Worm (Caenorhabditis elegans) whole organism, L1 larva: ENCODE results near the gene gur-5.
A peak's percentile ranks its signal among the peaks of the same experiment; 100 is the strongest.

Experiments
- C16A3.4 ChIP-seq: fragments of 150-350 bp; optimal IDR thresholded peaks from 2 replicates; lab custom pipeline; 2014; ENCODE audit warnings: missing biosample characterization, missing genetic modification characterization
- alr-1 ChIP-seq: fragments of 200-800 bp; sonication (Bioruptor generic); optimal IDR thresholded peaks from 2 replicates; lab custom pipeline; 2018; ENCODE audit warnings: borderline replicate concordance, mild to moderate bottlenecking, missing genetic modification characterization, missing compliant biosample characterization
- ama-1 ChIP-seq: fragments of 150-350 bp; optimal IDR thresholded peaks from 2 replicates; lab custom pipeline; 2014
- blmp-1 ChIP-seq: fragments of 150-350 bp; optimal IDR thresholded peaks from 2 replicates; lab custom pipeline; 2014; ENCODE audit warnings: missing biosample characterization, missing genetic modification characterization
- ceh-63 ChIP-seq: fragments of 200-800 bp; sonication (Bioruptor generic); optimal IDR thresholded peaks from 2 replicates; lab custom pipeline; 2018; ENCODE audit warnings: mild to moderate bottlenecking, missing genetic modification characterization, missing compliant biosample characterization
- ceh-8 ChIP-seq: fragments of 200-800 bp; sonication (Bioruptor generic); optimal IDR thresholded peaks from 2 replicates; lab custom pipeline; 2018; ENCODE audit warnings: mild to moderate bottlenecking, missing genetic modification characterization, moderate library complexity, missing compliant biosample characterization
- ceh-82 ChIP-seq, 3 experiments: fragments of 150-350 bp in 1 of 3; sonication (generic microtip) in 2 of 3; optimal IDR thresholded peaks; 2 replicates each; lab custom pipeline; 2014 to 2017; ENCODE audit warnings: missing biosample characterization in 3 of 3, missing genetic modification characterization in 3 of 3
- ceh-88 ChIP-seq: fragments of 200-800 bp; sonication (Bioruptor generic); IDR thresholded peaks from 2 replicates; pipeline ENCODE4 v1.3.6; 2022; ENCODE audit warnings: missing genetic modification characterization, missing compliant biosample characterization
- ceh-90 ChIP-seq: sonication (generic microtip); optimal IDR thresholded peaks from 2 replicates; lab custom pipeline; 2016; ENCODE audit warnings: missing genetic modification characterization, missing compliant biosample characterization
- efl-3 ChIP-seq: fragments of 200-800 bp; sonication (Bioruptor generic); optimal IDR thresholded peaks from 2 replicates; lab custom pipeline; 2018; ENCODE audit warnings: mild to moderate bottlenecking, missing genetic modification characterization, missing compliant biosample characterization
- egl-13 ChIP-seq: sonication (generic microtip); optimal IDR thresholded peaks from 2 replicates; lab custom pipeline; 2016; ENCODE audit warnings: missing genotype, missing genetic modification reagents, missing genetic modification characterization, missing compliant biosample characterization
- egl-27 ChIP-seq, 2 experiments: fragments of 150-350 bp in 1 of 2; sonication (generic microtip); optimal IDR thresholded peaks; 3 replicates each; lab custom pipeline; 2017 to 2018; ENCODE audit warnings: missing biosample characterization in 2 of 2, missing genetic modification characterization in 2 of 2, missing genetic modification reagents in 2 of 2
- elt-2 ChIP-seq: sonication (generic microtip); optimal IDR thresholded peaks from 2 replicates; lab custom pipeline; 2016; ENCODE audit warnings: missing genetic modification characterization, mild to moderate bottlenecking, inconsistent platforms, missing compliant biosample characterization, missing genetic modification reagents
- ets-5 ChIP-seq: fragments of 200-800 bp; sonication (Bioruptor generic); IDR thresholded peaks from 2 replicates; pipeline ENCODE4 v1.3.6; 2022; ENCODE audit warnings: missing genetic modification characterization, missing compliant biosample characterization
- fkh-4 ChIP-seq: sonication (generic microtip); optimal IDR thresholded peaks from 2 replicates; lab custom pipeline; 2016; ENCODE audit warnings: missing compliant biosample characterization, missing genetic modification characterization, borderline replicate concordance
- fkh-8 ChIP-seq: sonication (generic microtip); optimal IDR thresholded peaks from 2 replicates; lab custom pipeline; 2016; ENCODE audit warnings: mild to moderate bottlenecking, missing genetic modification characterization, missing compliant biosample characterization
- fos-1 ChIP-seq: fragments of 150-350 bp; optimal IDR thresholded peaks from 2 replicates; lab custom pipeline; 2014; ENCODE audit warnings: missing biosample characterization, missing genetic modification characterization
- irx-1 ChIP-seq: sonication (generic microtip); optimal IDR thresholded peaks from 2 replicates; lab custom pipeline; 2016; ENCODE audit warnings: missing genetic modification characterization, missing compliant biosample characterization
- lin-13 ChIP-seq: fragments of 150-350 bp; optimal IDR thresholded peaks from 2 replicates; lab custom pipeline; 2014; ENCODE audit warnings: missing biosample characterization, missing genetic modification reagents, missing genetic modification characterization
- lin-14 ChIP-seq: fragments of 200-800 bp; sonication (Bioruptor generic); optimal IDR thresholded peaks from 2 replicates; lab custom pipeline; 2018; ENCODE audit warnings: mild to moderate bottlenecking, missing genetic modification characterization, moderate library complexity, missing compliant biosample characterization
- lin-15B ChIP-seq: fragments of 150-350 bp; sonication (generic microtip); optimal IDR thresholded peaks from 3 replicates; lab custom pipeline; 2014; ENCODE audit warnings: missing biosample characterization, missing genetic modification characterization
- lin-35 ChIP-seq, 2 experiments: fragments of 150-350 bp; optimal IDR thresholded peaks; 2 replicates each; lab custom pipeline; 2014; ENCODE audit warnings: missing biosample characterization in 2 of 2, missing genetic modification characterization in 2 of 2, missing genetic modification reagents in 2 of 2
- lir-3 ChIP-seq: sonication (generic microtip); optimal IDR thresholded peaks from 2 replicates; lab custom pipeline; 2016; ENCODE audit warnings: mild to moderate bottlenecking, missing genetic modification characterization, moderate library complexity, missing compliant biosample characterization; ENCODE audit not compliant: poor library complexity
- lsy-2 ChIP-seq, 2 experiments: fragments of 150-350 bp; optimal IDR thresholded peaks; 2 replicates each; lab custom pipeline; 2014; ENCODE audit warnings: missing biosample characterization in 2 of 2, missing genetic modification characterization in 2 of 2
- mab-9 ChIP-seq: fragments of 200-800 bp; sonication (Bioruptor generic); IDR thresholded peaks from 2 replicates; pipeline ENCODE4 v1.3.6; 2022; ENCODE audit warnings: missing genetic modification reagents, missing genetic modification characterization, missing compliant biosample characterization
- mef-2 ChIP-seq: fragments of 150-350 bp; optimal IDR thresholded peaks from 2 replicates; lab custom pipeline; 2014; ENCODE audit warnings: missing biosample characterization, missing genetic modification characterization
- mep-1 ChIP-seq: fragments of 150-350 bp; optimal IDR thresholded peaks from 2 replicates; lab custom pipeline; 2014; ENCODE audit warnings: missing biosample characterization, missing genetic modification characterization
- nhr-12 ChIP-seq: sonication (generic microtip); optimal IDR thresholded peaks from 2 replicates; lab custom pipeline; 2017; ENCODE audit warnings: missing biosample characterization, missing genetic modification characterization
- nhr-20 ChIP-seq: sonication (generic microtip); optimal IDR thresholded peaks from 2 replicates; lab custom pipeline; 2016; ENCODE audit warnings: mild to moderate bottlenecking, missing genetic modification characterization, missing compliant biosample characterization
- nhr-28 ChIP-seq: fragments of 150-350 bp; optimal IDR thresholded peaks from 2 replicates; lab custom pipeline; 2014; ENCODE audit warnings: missing biosample characterization, missing genetic modification characterization
- nhr-47 ChIP-seq: sonication (generic microtip); optimal IDR thresholded peaks from 2 replicates; lab custom pipeline; 2016; ENCODE audit warnings: mild to moderate bottlenecking, missing genetic modification characterization, moderate library complexity, missing compliant biosample characterization
- nhr-71 ChIP-seq: sonication (generic microtip); optimal IDR thresholded peaks from 2 replicates; lab custom pipeline; 2016; ENCODE audit warnings: mild to moderate bottlenecking, missing genetic modification characterization, moderate library complexity, missing compliant biosample characterization
- nhr-76 ChIP-seq: sonication (generic microtip); optimal IDR thresholded peaks from 2 replicates; lab custom pipeline; 2017; ENCODE audit warnings: missing biosample characterization, missing genetic modification characterization
- nhr-77 ChIP-seq: fragments of 150-350 bp; optimal IDR thresholded peaks from 2 replicates; lab custom pipeline; 2014; ENCODE audit warnings: missing biosample characterization, missing genetic modification characterization
- nhr-85 ChIP-seq: sonication (generic microtip); peaks from one replicate; lab custom pipeline; 2016; ENCODE audit warnings: missing genetic modification characterization, inconsistent platforms, missing compliant biosample characterization
- nhr-90 ChIP-seq: sonication (generic microtip); optimal IDR thresholded peaks from 2 replicates; lab custom pipeline; 2016; ENCODE audit warnings: mild to moderate bottlenecking, missing genetic modification characterization, missing compliant biosample characterization; ENCODE audit not compliant: poor library complexity
- pag-3 ChIP-seq: sonication (generic microtip); optimal IDR thresholded peaks from 2 replicates; lab custom pipeline; 2017; ENCODE audit warnings: missing genetic modification characterization, mild to moderate bottlenecking, missing compliant biosample characterization, antibody characterized with exemption, borderline replicate concordance; ENCODE audit not compliant: insufficient read depth
- pax-3 ChIP-seq: fragments of 200-800 bp; sonication (Bioruptor generic); optimal IDR thresholded peaks from 2 replicates; lab custom pipeline; 2018; ENCODE audit warnings: mild to moderate bottlenecking, missing genetic modification characterization, moderate library complexity, missing compliant biosample characterization
- rnt-1 ChIP-seq: sonication (generic microtip); optimal IDR thresholded peaks from 2 replicates; lab custom pipeline; 2016; ENCODE audit warnings: mild to moderate bottlenecking, missing genetic modification characterization, moderate library complexity, missing compliant biosample characterization
- snu-23 ChIP-seq: sonication (generic microtip); optimal IDR thresholded peaks from 2 replicates; lab custom pipeline; 2016; ENCODE audit warnings: missing genetic modification characterization, missing compliant biosample characterization
- sox-4 ChIP-seq: sonication (generic microtip); optimal IDR thresholded peaks from 2 replicates; lab custom pipeline; 2016; ENCODE audit warnings: missing genetic modification characterization, missing compliant biosample characterization
- sup-37 ChIP-seq: fragments of 200-800 bp; sonication (Bioruptor generic); optimal IDR thresholded peaks from 2 replicates; lab custom pipeline; 2018; ENCODE audit warnings: mild to moderate bottlenecking, missing genetic modification characterization, missing compliant biosample characterization
- swsn-7 ChIP-seq: sonication (generic microtip); optimal IDR thresholded peaks from 2 replicates; lab custom pipeline; 2016; ENCODE audit warnings: missing genetic modification characterization, missing compliant biosample characterization
- tbx-2 ChIP-seq: sonication (generic microtip); optimal IDR thresholded peaks from 2 replicates; lab custom pipeline; 2016; ENCODE audit warnings: missing genetic modification characterization, missing compliant biosample characterization
- unc-130 ChIP-seq: fragments of 150-350 bp; optimal IDR thresholded peaks from 2 replicates; lab custom pipeline; 2017; ENCODE audit warnings: missing biosample characterization, missing genetic modification characterization, inconsistent platforms
- unc-62 ChIP-seq: fragments of 150-350 bp; optimal IDR thresholded peaks from 2 replicates; lab custom pipeline; 2014; ENCODE audit warnings: missing biosample characterization, missing genetic modification reagents, missing genetic modification characterization
- xbp-1 ChIP-seq: sonication (generic microtip); optimal IDR thresholded peaks from 2 replicates; lab custom pipeline; 2016; ENCODE audit warnings: missing genetic modification characterization, missing compliant biosample characterization
- zag-1 ChIP-seq: fragments of 150-350 bp; optimal IDR thresholded peaks from 2 replicates; lab custom pipeline; 2014; ENCODE audit warnings: missing biosample characterization, missing genetic modification characterization
- ztf-4 ChIP-seq: fragments of 150-350 bp; optimal IDR thresholded peaks from 2 replicates; lab custom pipeline; 2014; ENCODE audit warnings: missing biosample characterization, missing genetic modification characterization

gur-5 gene

ce11 chrII:5336035-5336376 is 50.9 kb downstream of the gur-5 start (continued):
- peak; percentile 34 to 52 for TF ChIP-seq lsy-2 (tag; optimal IDR thresholded peaks at IDR 0.05; lab: Kevin White, UChicago)
- no peak for TF ChIP-seq sox-4
- no peak for TF ChIP-seq mef-2
- TF ChIP-seq swsn-7 (tag; lab: Kevin White, UChicago) = peak; percentile 44
- no peak for TF ChIP-seq unc-62 (GFP tag; lab: Kevin White, UChicago)
- peak; percentile 1 to 75 (median 60) for TF ChIP-seq ceh-82 (tag; optimal IDR thresholded peaks at IDR 0.05; lab: Kevin White, UChicago)
- peak; percentile 51 for TF ChIP-seq nhr-71 (tag; lab: Kevin White, UChicago)
- TF ChIP-seq fkh-8 (tag; lab: Kevin White, UChicago) = peak; percentile 53
- TF ChIP-seq nhr-90 = no peak
- no peak for TF ChIP-seq rnt-1 (tag; lab: Kevin White, UChicago)
- peak; percentile 49; the same call in 1 of the 2 replicates for TF ChIP-seq mab-9
- TF ChIP-seq C16A3.4 (tag; lab: Kevin White, UChicago) = peak; percentile 6
- TF ChIP-seq nhr-76 (tag; lab: Kevin White, UChicago) = no peak
- peak; percentile 37 for TF ChIP-seq tbx-2 (tag; lab: Kevin White, UChicago)
- TF ChIP-seq snu-23 (GFP tag; lab: Kevin White, UChicago) = peak; percentile 49
- no peak for TF ChIP-seq nhr-28 (tag; lab: Kevin White, UChicago)
- TF ChIP-seq mep-1 = peak; percentile 31
- TF ChIP-seq blmp-1 (tag; lab: Kevin White, UChicago) = peak; percentile 94
- no peak for TF ChIP-seq ztf-4 (tag; lab: Kevin White, UChicago)

- no peak for TF ChIP-seq ets-5 (GFP tag; lab: Robert Waterston, UW)
- TF ChIP-seq sup-37 (GFP tag; lab: Kevin White, UChicago) = no peak
- TF ChIP-seq ceh-63 (GFP tag; lab: Kevin White, UChicago) = no peak
- no peak for TF ChIP-seq ceh-88
- TF ChIP-seq blmp-1 (tag; lab: Kevin White, UChicago) = peak; percentile 87
- peak; percentile 11 for TF ChIP-seq egl-13 (tag; lab: Kevin White, UChicago)
- no peak for TF ChIP-seq nhr-12 (tag; lab: Kevin White, UChicago)
- TF ChIP-seq elt-2 (tag; lab: Kevin White, UChicago) = peak; percentile 72
- no peak for TF ChIP-seq egl-27 (tag; optimal IDR thresholded peaks at IDR 0.05; lab: Kevin White, UChicago)
- no peak for TF ChIP-seq efl-3
- peak; percentile 9 for TF ChIP-seq zag-1 (tag; lab: Kevin White, UChicago)
- peak; percentile 81 for TF ChIP-seq fkh-8 (tag; lab: Kevin White, UChicago)
- no peak for TF ChIP-seq mef-2
- peak; percentile 2 for TF ChIP-seq ceh-90 (tag; lab: Kevin White, UChicago)
- TF ChIP-seq unc-130 = peak; percentile 52
- peak; percentile 46 for TF ChIP-seq pax-3 (tag; lab: Kevin White, UChicago)
- TF ChIP-seq nhr-77 = peak; percentile 69
- TF ChIP-seq sox-4 = no peak
- peak; percentile 85 for TF ChIP-seq nhr-20 (tag; lab: Kevin White, UChicago)
- peak; percentile 58 for TF ChIP-seq irx-1 (tag; lab: Kevin White, UChicago)
- TF ChIP-seq lin-35 (GFP tag; optimal IDR thresholded peaks at IDR 0.05; lab: Kevin White, UChicago) = peak; percentile 71 to 77
- TF ChIP-seq ama-1 = peak; percentile 48
- TF ChIP-seq lin-14 (GFP tag; lab: Kevin White, UChicago) = peak; percentile 92
- peak; percentile 56 for TF ChIP-seq xbp-1 (tag; lab: Kevin White, UChicago)
- no peak for TF ChIP-seq lin-13 (GFP tag; lab: Kevin White, UChicago)
- TF ChIP-seq swsn-7 (tag; lab: Kevin White, UChicago) = peak; percentile 79
- TF ChIP-seq nhr-47 (tag; lab: Kevin White, UChicago) = peak; percentile 77
- no peak for TF ChIP-seq pag-3 (tag; lab: Kevin White, UChicago)
- peak; percentile 18 for TF ChIP-seq ceh-8 (GFP tag; lab: Kevin White, UChicago)
- peak; percentile 99 for TF ChIP-seq fos-1 (tag; lab: Kevin White, UChicago)
- TF ChIP-seq lir-3 = peak; percentile 56
- TF ChIP-seq nhr-71 (tag; lab: Kevin White, UChicago) = peak; percentile 87
- TF ChIP-seq alr-1 (tag; lab: Kevin White, UChicago) = no peak
- TF ChIP-seq fkh-4 (tag; lab: Kevin White, UChicago) = no peak
- TF ChIP-seq nhr-85 (tag; lab: Kevin White, UChicago) = peak; percentile 94
- TF ChIP-seq lin-15B (tag; lab: Kevin White, UChicago) = no peak
Measured at ce11 chrII:5336660-5337494, 51.7 kb downstream of the gur-5 start.
